Worm (Caenorhabditis elegans) whole organism, L1 larva: ENCODE measurements around the gene Y54F10BM.20.

Experiments used
- ama-1 ChIP-seq: fragments of 150-350 bp; optimal IDR thresholded peaks from 2 replicates; lab custom pipeline; 2014
- ceh-8 ChIP-seq: fragments of 200-800 bp; sonication (Bioruptor generic); optimal IDR thresholded peaks from 2 replicates; lab custom pipeline; 2018; ENCODE audit warnings: mild to moderate bottlenecking, missing genetic modification characterization, moderate library complexity, missing compliant biosample characterization
- ceh-82 ChIP-seq, 3 experiments: fragments of 150-350 bp in 1 of 3; sonication (generic microtip) in 2 of 3; optimal IDR thresholded peaks; 2 replicates each; lab custom pipeline; 2014 to 2017; ENCODE audit warnings: missing biosample characterization in 3 of 3, missing genetic modification characterization in 3 of 3
- dpl-1 ChIP-seq, 3 experiments: fragments of 150-350 bp in 2 of 3; sonication (generic microtip) in 1 of 3; optimal IDR thresholded peaks; 2 replicates each; lab custom pipeline; 2014 to 2017; ENCODE audit warnings: missing biosample characterization in 3 of 3, missing genetic modification characterization in 3 of 3, missing genetic modification reagents in 3 of 3
- elt-3 ChIP-seq, 6 experiments: fragments of 150-350 bp in 1 of 6; sonication (generic microtip); optimal IDR thresholded peaks; 2 replicates each; lab custom pipeline; 2017 to 2018; ENCODE audit warnings: missing biosample characterization in 6 of 6, missing genetic modification characterization in 6 of 6, inconsistent platforms in 1 of 6
- fkh-4 ChIP-seq: sonication (generic microtip); optimal IDR thresholded peaks from 2 replicates; lab custom pipeline; 2016; ENCODE audit warnings: missing compliant biosample characterization, missing genetic modification characterization, borderline replicate concordance
- isw-1 ChIP-seq: fragments of 200-800 bp; sonication (Bioruptor generic); IDR thresholded peaks from 2 replicates; pipeline ENCODE4 v1.3.6; 2022; ENCODE audit warnings: missing genetic modification characterization, missing compliant biosample characterization
- jun-1 ChIP-seq: fragments of 150-350 bp; optimal IDR thresholded peaks from 2 replicates; lab custom pipeline; 2014; ENCODE audit warnings: missing biosample characterization, missing genetic modification reagents, missing genetic modification characterization
- lin-15B ChIP-seq: fragments of 150-350 bp; sonication (generic microtip); optimal IDR thresholded peaks from 3 replicates; lab custom pipeline; 2014; ENCODE audit warnings: missing biosample characterization, missing genetic modification characterization
- nhr-28 ChIP-seq: fragments of 150-350 bp; optimal IDR thresholded peaks from 2 replicates; lab custom pipeline; 2014; ENCODE audit warnings: missing biosample characterization, missing genetic modification characterization
- nhr-76 ChIP-seq: sonication (generic microtip); optimal IDR thresholded peaks from 2 replicates; lab custom pipeline; 2017; ENCODE audit warnings: missing biosample characterization, missing genetic modification characterization
- nhr-77 ChIP-seq: fragments of 150-350 bp; optimal IDR thresholded peaks from 2 replicates; lab custom pipeline; 2014; ENCODE audit warnings: missing biosample characterization, missing genetic modification characterization
- tbx-2 ChIP-seq: sonication (generic microtip); optimal IDR thresholded peaks from 2 replicates; lab custom pipeline; 2016; ENCODE audit warnings: missing genetic modification characterization, missing compliant biosample characterization
- unc-86 ChIP-seq: sonication (generic microtip); optimal IDR thresholded peaks from 2 replicates; lab custom pipeline; 2016; ENCODE audit warnings: missing genetic modification characterization, missing compliant biosample characterization

ce11 chrIII:2347291-2347690, 39.2 kb downstream of the Y54F10BM.20 start, which contains the start of gene gip-1:
- TF ChIP-seq nhr-76 (tag; lab: Kevin White, UChicago) (no peak), lin-15B (tag; lab: Kevin White, UChicago) (no peak), isw-1 (GFP tag; lab: Robert Waterston, UW) (no peak), ceh-82 (tag; optimal IDR thresholded peaks at IDR 0.05; lab: Kevin White, UChicago) (no peak), ceh-8 (GFP tag; lab: Kevin White, UChicago) (no peak), dpl-1 (GFP tag; optimal IDR thresholded peaks at IDR 0.05; lab: Kevin White, UChicago) (no peak), elt-3 (tag; optimal IDR thresholded peaks at IDR 0.05; lab: Kevin White, UChicago) (no peak), jun-1 (no peak), nhr-77 (tag; lab: Kevin White, UChicago) (no peak), tbx-2 (tag; lab: Kevin White, UChicago) (no peak), fkh-4 (no peak), nhr-28 (tag; lab: Kevin White, UChicago) (no peak), unc-86 (tag; lab: Kevin White, UChicago) (no peak), ama-1 (lab: Kevin White, UChicago) (no peak)
